Fruit fly (Drosophila melanogaster) whole organism: ENCODE measurements around the gene Gfat2.

Source experiments
- CG8478 ChIP-seq: fragments of >200 bp; optimal IDR thresholded peaks from 2 replicates; lab custom pipeline; 2018; ENCODE audit warnings: inconsistent platforms
- Dll ChIP-seq: fragments of >200 bp; optimal IDR thresholded peaks from 2 replicates; lab custom pipeline; 2017
- EcR ChIP-seq, 2 experiments: fragments of >200 bp; optimal IDR thresholded peaks; 2 replicates each; lab custom pipeline; 2017; ENCODE audit warnings: missing biosample characterization in 2 of 2, missing genetic modification characterization in 2 of 2, missing genetic modification reagents in 2 of 2
- pan ChIP-seq: fragments of >200 bp; optimal IDR thresholded peaks from 2 replicates; lab custom pipeline; 2017
- psq ChIP-seq: fragments of >200 bp; optimal IDR thresholded peaks from 2 replicates; lab custom pipeline; 2017
- usp ChIP-seq: fragments of >200 bp; optimal IDR thresholded peaks from 2 replicates; lab custom pipeline; 2017; ENCODE audit warnings: missing biosample characterization, missing genetic modification characterization, mixed read lengths

dm6 chr3R:28331126-28331490 lies 8.5 kb downstream of the Gfat2 start:
- TF ChIP-seq psq (lab: Kevin White, UChicago) (no peak), CG8478 (lab: Kevin White, UChicago) (no peak), usp (GFP tag; lab: Kevin White, UChicago) (no peak), pan (no peak), Dll (lab: Kevin White, UChicago) (no peak), EcR (GFP tag; optimal IDR thresholded peaks at IDR 0.05; lab: Kevin White, UChicago) (no peak)
